Worm (Caenorhabditis elegans): ENCODE measurements around the gene T24E12.11.

T24E12.11 gene

ce11 chrII:3810550-3810949, 31.2 kb upstream of the T24E12.11 start:
- TF ChIP-seq spr-1 (tag; optimal IDR thresholded peaks at IDR 0.05) = peak; percentile 27
- TF ChIP-seq php-3 (GFP tag; IDR thresholded peaks at IDR 0.05) = 0 out of 2 replicates have a peak, but pooled peaks have one; percentile 36
- TF ChIP-seq mep-1 (tag; optimal IDR thresholded peaks at IDR 0.05) = peak; percentile 85
- TF ChIP-seq F37D6.2 (tag; optimal IDR thresholded peaks at IDR 0.05) = no peak
- TF ChIP-seq lsy-2 (tag; optimal IDR thresholded peaks at IDR 0.05) = peak in 1 of 2 experiments; percentile 49
- TF ChIP-seq hlh-30 (tag; optimal IDR thresholded peaks at IDR 0.05; ENCODE audit: insufficient read depth) = peak; percentile 34
- no peak for TF ChIP-seq nhr-11 (tag; optimal IDR thresholded peaks at IDR 0.05)
- peak in 1 of 2 experiments; percentile 64 for TF ChIP-seq daf-16 (GFP tag; optimal IDR thresholded peaks at IDR 0.05)
- peak; percentile 77 for TF ChIP-seq daf-16 (tag; optimal IDR thresholded peaks at IDR 0.05)
- no peak for TF ChIP-seq duxl-1 (tag; optimal IDR thresholded peaks at IDR 0.05; ENCODE audit: poor library complexity)
- TF ChIP-seq nhr-76 (tag; optimal IDR thresholded peaks at IDR 0.05) = no peak
- TF ChIP-seq pqm-1 (tag; optimal IDR thresholded peaks at IDR 0.05) = peak; percentile 35
- TF ChIP-seq D1046.2 (GFP tag; IDR thresholded peaks at IDR 0.05) = no peak
- TF ChIP-seq T20F7.1 (GFP tag; optimal IDR thresholded peaks at IDR 0.05) = no peak
- TF ChIP-seq T26A8.4 (GFP tag; IDR thresholded peaks at IDR 0.05) = no peak
- TF ChIP-seq mdt-29 (GFP tag; IDR thresholded peaks at IDR 0.05) = no peak
- peak; percentile 36; the same call in 1 of the 2 replicates for TF ChIP-seq dmd-6 (GFP tag; IDR thresholded peaks at IDR 0.05)
- TF ChIP-seq ZK337.2 (GFP tag; IDR thresholded peaks at IDR 0.05) = no peak
- TF ChIP-seq hlh-11 (tag; optimal IDR thresholded peaks at IDR 0.05) = peak; percentile 63
- no peak for TF ChIP-seq Y75B8A.6 (GFP tag; IDR thresholded peaks at IDR 0.05)
- peak; percentile 87 for TF ChIP-seq dve-1 (tag; optimal IDR thresholded peaks at IDR 0.05; ENCODE audit: insufficient read depth)
- TF ChIP-seq gei-8 (GFP tag; optimal IDR thresholded peaks at IDR 0.05) = no peak
- no peak for TF ChIP-seq fos-1 (tag; optimal IDR thresholded peaks at IDR 0.05)
- 0 out of 2 replicates have a peak, but pooled peaks have one; percentile 7 for TF ChIP-seq lin-38 (GFP tag; IDR thresholded peaks at IDR 0.05)
- TF ChIP-seq mes-2 (tag; optimal IDR thresholded peaks at IDR 0.05; ENCODE audit: poor library complexity, severe bottlenecking) = peak; percentile 47
- no peak for TF ChIP-seq madf-5 (GFP tag; IDR thresholded peaks at IDR 0.05)
- no peak for TF ChIP-seq aha-1 (tag)
- peak; percentile 13 for TF ChIP-seq dpl-1 (GFP tag; optimal IDR thresholded peaks at IDR 0.05)
- peak in 1 of 2 experiments; percentile 81 for TF ChIP-seq unc-62 (GFP tag; optimal IDR thresholded peaks at IDR 0.05 in 1 of 2)
- no peak for TF ChIP-seq unc-62 (tag; optimal IDR thresholded peaks at IDR 0.05)
- peak; percentile 24 for TF ChIP-seq lin-13 (GFP tag; optimal IDR thresholded peaks at IDR 0.05)
- no peak for TF ChIP-seq ceh-20 (GFP tag; IDR thresholded peaks at IDR 0.05)
- no peak for TF ChIP-seq nhr-41 (GFP tag; IDR thresholded peaks at IDR 0.05)
- no peak for TF ChIP-seq lin-39 (tag; optimal IDR thresholded peaks at IDR 0.05)
- peak in 1 of 2 experiments; percentile 5 for TF ChIP-seq mdl-1 (tag; optimal IDR thresholded peaks at IDR 0.05)
- peak; percentile 76 for TF ChIP-seq nhr-28 (tag; optimal IDR thresholded peaks at IDR 0.05)
- no peak for TF ChIP-seq nhr-237 (tag; optimal IDR thresholded peaks at IDR 0.05)
- TF ChIP-seq nhr-10 (tag; optimal IDR thresholded peaks at IDR 0.05) = no peak
- peak; percentile 68 for TF ChIP-seq rbr-2 (tag; optimal IDR thresholded peaks at IDR 0.05)
- TF ChIP-seq mxl-3 (GFP tag; optimal IDR thresholded peaks at IDR 0.05) = no peak
- no peak for TF ChIP-seq zag-1 (tag; optimal IDR thresholded peaks at IDR 0.05)
- no peak for TF ChIP-seq zfp-3 (GFP tag; conservative IDR thresholded peaks at IDR 0.05)
- TF ChIP-seq nhr-111 (GFP tag; optimal IDR thresholded peaks at IDR 0.05) = no peak
- TF ChIP-seq nhr-102 (tag; optimal IDR thresholded peaks at IDR 0.05) = peak; percentile 30
- TF ChIP-seq pha-4 (GFP tag; IDR thresholded peaks at IDR 0.05) = no peak
- TF ChIP-seq pha-4 (tag; optimal IDR thresholded peaks at IDR 0.05) = peak; percentile 75
- TF ChIP-seq hmg-1.1 (GFP tag; IDR thresholded peaks at IDR 0.05) = peak; percentile 32; the same call in 1 of the 2 replicates
- TF ChIP-seq nhr-6 (tag; optimal IDR thresholded peaks at IDR 0.05) = peak; percentile 42
- TF ChIP-seq R02D3.7 (tag; optimal IDR thresholded peaks at IDR 0.05) = no peak
- TF ChIP-seq ctbp-1 (GFP tag; IDR thresholded peaks at IDR 0.05) = no peak

Measured in whole organism, L4 larva.